Worm (Caenorhabditis elegans): ENCODE measurements around the gene sgca-1.

DNA sequence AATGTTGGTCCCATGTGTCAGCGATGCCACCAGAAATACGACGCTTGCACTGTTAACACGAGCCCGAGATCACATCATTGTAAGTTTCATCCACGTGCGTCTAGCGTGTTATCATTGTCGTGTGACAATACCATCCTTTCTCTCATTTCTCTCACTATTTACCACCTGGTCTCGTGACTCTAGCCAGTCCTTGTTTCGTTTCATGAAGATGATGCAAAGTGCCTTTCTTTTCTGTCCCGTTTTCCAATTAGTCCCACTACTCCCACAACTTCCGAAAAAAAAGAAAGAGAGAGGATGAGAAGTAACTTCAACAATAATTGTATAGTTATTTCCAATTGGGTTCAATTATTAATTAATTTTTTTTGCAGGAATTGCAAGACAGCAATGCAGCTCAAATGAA lies 46.5 kb downstream of the sgca-1 start:
- TF ChIP-seq M03D4.4 (tag; optimal IDR thresholded peaks at IDR 0.05) (no peak), ces-1 (GFP tag; optimal IDR thresholded peaks at IDR 0.05) (no peak), lin-13 (tag; optimal IDR thresholded peaks at IDR 0.05) (no peak), ztf-11 (tag; optimal IDR thresholded peaks at IDR 0.05) (no peak)

Measured in whole organism, mixed stage, embryonic.